Worm (Caenorhabditis elegans) whole organism, mixed stage, embryonic: ENCODE data around the gene fipr-11.
A peak's percentile ranks its signal among the peaks of the same experiment; 100 is the strongest.

ENCODE experiments used
- M03D4.4 ChIP-seq: sonication (generic microtip); optimal IDR thresholded peaks from 2 replicates; lab custom pipeline; 2017; ENCODE audit warnings: mild to moderate bottlenecking, missing genetic modification characterization, missing compliant biosample characterization
- blmp-1 ChIP-seq: fragments of 150-350 bp; optimal IDR thresholded peaks from 2 replicates; lab custom pipeline; 2014; ENCODE audit warnings: missing biosample characterization, missing genetic modification characterization
- ceh-43 ChIP-seq: fragments of 200-800 bp; sonication (Bioruptor generic); optimal IDR thresholded peaks from 2 replicates; lab custom pipeline; 2018; ENCODE audit warnings: mild to moderate bottlenecking, missing genetic modification characterization, moderate library complexity, missing compliant biosample characterization
- ceh-83 ChIP-seq: fragments of 200-800 bp; sonication (Bioruptor generic); optimal IDR thresholded peaks from 2 replicates; lab custom pipeline; 2018; ENCODE audit warnings: mild to moderate bottlenecking, missing genetic modification characterization, missing compliant biosample characterization
- cnd-1 ChIP-seq: fragments of 200-800 bp; sonication (Bioruptor generic); optimal IDR thresholded peaks from 2 replicates; lab custom pipeline; 2018; ENCODE audit warnings: mild to moderate bottlenecking, missing genetic modification characterization, missing compliant biosample characterization
- drap-1 ChIP-seq: fragments of 200-800 bp; sonication (Bioruptor generic); optimal IDR thresholded peaks from 3 replicates; lab custom pipeline; 2018; ENCODE audit warnings: mild to moderate bottlenecking, missing genetic modification characterization, missing compliant biosample characterization
- elt-1 ChIP-seq: sonication (generic microtip); optimal IDR thresholded peaks from 2 replicates; lab custom pipeline; 2017; ENCODE audit warnings: missing genetic modification characterization, mild to moderate bottlenecking, missing compliant biosample characterization, antibody characterized with exemption, moderate library complexity, borderline replicate concordance; ENCODE audit not compliant: insufficient read depth
- elt-3 ChIP-seq: fragments of 150-350 bp; optimal IDR thresholded peaks from 2 replicates; lab custom pipeline; 2014; ENCODE audit warnings: missing biosample characterization, missing genetic modification characterization
- flh-1 ChIP-seq: fragments of 200-800 bp; sonication (Bioruptor generic); optimal IDR thresholded peaks from 2 replicates; lab custom pipeline; 2018; ENCODE audit warnings: mild to moderate bottlenecking, missing genetic modification characterization, moderate library complexity, missing compliant biosample characterization
- ham-2 ChIP-seq: fragments of 200-800 bp; sonication (Bioruptor generic); optimal IDR thresholded peaks from 2 replicates; lab custom pipeline; 2018; ENCODE audit warnings: mild to moderate bottlenecking, missing genetic modification characterization, missing compliant biosample characterization
- hlh-1 ChIP-seq: fragments of 150-350 bp; optimal IDR thresholded peaks from 2 replicates; lab custom pipeline; 2014; ENCODE audit warnings: missing biosample characterization, missing genetic modification reagents, missing genetic modification characterization
- lin-13 ChIP-seq: fragments of 150-350 bp; optimal IDR thresholded peaks from 2 replicates; lab custom pipeline; 2014; ENCODE audit warnings: missing biosample characterization, missing genetic modification characterization
- lin-32 ChIP-seq: fragments of 200-800 bp; sonication (Bioruptor generic); optimal IDR thresholded peaks from 2 replicates; lab custom pipeline; 2018; ENCODE audit warnings: mild to moderate bottlenecking, missing genetic modification characterization, missing compliant biosample characterization
- lsy-2 ChIP-seq: fragments of 150-350 bp; optimal IDR thresholded peaks from 2 replicates; lab custom pipeline; 2014; ENCODE audit warnings: missing biosample characterization, missing genetic modification characterization
- mab-5 ChIP-seq: fragments of 150-350 bp; optimal IDR thresholded peaks from 2 replicates; lab custom pipeline; 2014; ENCODE audit warnings: missing biosample characterization, missing genetic modification characterization
- mep-1 ChIP-seq: fragments of 150-350 bp; optimal IDR thresholded peaks from 2 replicates; lab custom pipeline; 2017; ENCODE audit warnings: missing biosample characterization, missing genetic modification reagents, missing genetic modification characterization, inconsistent platforms
- mls-2 ChIP-seq: sonication (generic microtip); optimal IDR thresholded peaks from 2 replicates; lab custom pipeline; 2016; ENCODE audit warnings: mild to moderate bottlenecking, missing genetic modification characterization, moderate library complexity, missing compliant biosample characterization
- nhr-12 ChIP-seq: fragments of 150-350 bp; optimal IDR thresholded peaks from 2 replicates; lab custom pipeline; 2014; ENCODE audit warnings: missing biosample characterization, missing genetic modification characterization
- nhr-2 ChIP-seq: fragments of 150-350 bp; optimal IDR thresholded peaks from 2 replicates; lab custom pipeline; 2014; ENCODE audit warnings: missing biosample characterization, missing genetic modification characterization
- nhr-237 ChIP-seq: fragments of 150-350 bp; optimal IDR thresholded peaks from 2 replicates; lab custom pipeline; 2014; ENCODE audit warnings: missing biosample characterization, missing genetic modification characterization
- nhr-28 ChIP-seq: fragments of 150-350 bp; optimal IDR thresholded peaks from 2 replicates; lab custom pipeline; 2014; ENCODE audit warnings: missing biosample characterization, missing genetic modification characterization
- nhr-76 ChIP-seq: sonication (generic microtip); optimal IDR thresholded peaks from 2 replicates; lab custom pipeline; 2017; ENCODE audit warnings: missing biosample characterization, missing genetic modification characterization
- pha-4 ChIP-seq: fragments of 150-350 bp; optimal IDR thresholded peaks from 2 replicates; lab custom pipeline; 2018; ENCODE audit warnings: missing biosample characterization, missing genetic modification reagents, missing genetic modification characterization
- sem-2 ChIP-seq: fragments of 200-800 bp; sonication (Bioruptor generic); optimal IDR thresholded peaks from 2 replicates; lab custom pipeline; 2018; ENCODE audit warnings: mild to moderate bottlenecking, missing genetic modification characterization, missing compliant biosample characterization
- snpc-4 ChIP-seq: fragments of 150-350 bp; optimal IDR thresholded peaks from 2 replicates; lab custom pipeline; 2014; ENCODE audit warnings: missing biosample characterization, missing genetic modification characterization
- sptf-1 ChIP-seq: sonication (generic microtip); optimal IDR thresholded peaks from 2 replicates; lab custom pipeline; 2017; ENCODE audit warnings: mild to moderate bottlenecking, missing genetic modification characterization, moderate library complexity, missing compliant biosample characterization
- tbx-8 ChIP-seq: fragments of 200-800 bp; sonication (Bioruptor generic); optimal IDR thresholded peaks from 2 replicates; lab custom pipeline; 2018; ENCODE audit warnings: mild to moderate bottlenecking, missing genetic modification characterization, moderate library complexity, missing compliant biosample characterization
- unc-120 ChIP-seq: sonication (generic microtip); optimal IDR thresholded peaks from 2 replicates; lab custom pipeline; 2017; ENCODE audit warnings: missing genetic modification characterization, missing compliant biosample characterization; ENCODE audit not compliant: poor library complexity, severe bottlenecking
- unc-39 ChIP-seq: fragments of 150-350 bp; optimal IDR thresholded peaks from 2 replicates; lab custom pipeline; 2014; ENCODE audit warnings: missing biosample characterization, missing genetic modification characterization
- unc-62 ChIP-seq: fragments of 150-350 bp; optimal IDR thresholded peaks from 2 replicates; lab custom pipeline; 2014; ENCODE audit warnings: missing biosample characterization, missing genetic modification reagents, missing genetic modification characterization

The fipr-11 gene

DNA sequence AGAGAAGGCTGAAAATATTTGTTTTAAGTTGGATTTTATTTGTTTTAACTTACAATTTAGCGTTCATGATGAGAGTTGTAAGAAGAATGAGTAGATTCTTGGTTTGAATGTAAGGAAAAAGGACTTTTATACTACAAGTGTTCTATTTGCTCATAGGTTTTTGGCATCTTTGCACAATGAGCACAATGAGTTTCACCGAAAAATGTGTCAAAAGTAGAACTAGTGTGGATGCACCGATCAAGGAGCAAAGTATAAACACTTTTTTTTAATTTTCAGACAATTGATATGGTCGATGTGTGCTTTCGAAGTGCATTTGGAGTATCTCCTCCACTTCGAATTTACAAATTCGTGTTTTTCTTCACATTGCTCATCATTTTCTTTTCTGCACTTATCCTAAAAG, at the start of gene fipr-11:
TSS of gene fipr-11 (minus strand) at position 101 of the 400 bp plus-strand sequence.
- no peak for TF ChIP-seq sem-2 (GFP tag; lab: Kevin White, UChicago)

ce11 chrV:9952396-9952795, 46.4 kb upstream of the fipr-11 start, which contains the start of gene mam-5:
TSS of gene mam-5 (plus strand) at chrV:9952699.
- no peak for TF ChIP-seq ham-2 (GFP tag; lab: Kevin White, UChicago)
- TF ChIP-seq blmp-1 (tag; lab: Kevin White, UChicago): peak; percentile 56
- TF ChIP-seq mep-1 (tag; lab: Kevin White, UChicago): no peak
- TF ChIP-seq tbx-8: no peak
- no peak for TF ChIP-seq unc-120
- TF ChIP-seq, all 35 proteins: peak for 1

- TF ChIP-seq elt-3 (tag; lab: Kevin White, UChicago) (no peak), nhr-12 (tag; lab: Kevin White, UChicago) (no peak), lin-13 (tag; lab: Kevin White, UChicago) (no peak), lsy-2 (tag; lab: Kevin White, UChicago) (no peak), mab-5 (no peak), blmp-1 (tag; lab: Kevin White, UChicago) (no peak), nhr-237 (no peak), M03D4.4 (tag; lab: Kevin White, UChicago) (no peak), cnd-1 (tag; lab: Kevin White, UChicago) (no peak), nhr-28 (tag; lab: Kevin White, UChicago) (no peak), sem-2 (GFP tag; lab: Kevin White, UChicago) (no peak), unc-62 (GFP tag; lab: Kevin White, UChicago) (no peak), ceh-43 (GFP tag; lab: Kevin White, UChicago) (no peak), ceh-83 (GFP tag; lab: Kevin White, UChicago) (no peak), lin-32 (GFP tag; lab: Kevin White, UChicago) (no peak), snpc-4 (tag; lab: Kevin White, UChicago) (no peak), sptf-1 (tag; lab: Kevin White, UChicago) (no peak), hlh-1 (tag; lab: Kevin White, UChicago) (no peak), nhr-76 (tag; lab: Kevin White, UChicago) (no peak), pha-4 (tag; lab: Kevin White, UChicago) (no peak)
Measured at ce11 chrV:9950861-9951260, 44.8 kb upstream of the fipr-11 start, which contains the start of gene ttr-46. TSS of gene ttr-46 (plus strand) at chrV:9951233.

DNA sequence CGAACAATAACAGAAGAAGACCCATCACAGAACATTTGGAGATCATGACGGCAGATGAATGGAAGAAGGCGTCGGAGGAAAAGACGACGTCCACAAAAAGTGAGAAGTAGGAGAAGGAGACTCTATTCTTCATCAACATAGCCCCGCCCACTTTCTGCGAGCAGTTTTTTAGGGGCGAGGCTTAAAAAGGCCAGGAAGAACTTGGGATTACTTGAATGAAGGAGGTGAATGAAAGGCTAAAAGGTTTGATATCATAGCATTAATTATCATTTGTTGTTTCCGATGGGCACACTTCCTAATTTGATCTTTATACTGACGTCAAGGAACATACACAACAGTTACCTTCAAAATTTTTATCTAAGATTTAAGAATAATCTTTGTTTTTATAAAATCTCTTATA, 42.8 kb upstream of the fipr-11 start, which contains the start of gene nlp-58:
TSS of gene nlp-58 (minus strand) at position 101 of the 400 bp plus-strand sequence.
- TF ChIP-seq lin-32 (GFP tag; lab: Kevin White, UChicago) (no peak), mab-5 (no peak), nhr-76 (tag; lab: Kevin White, UChicago) (no peak), unc-39 (tag; lab: Kevin White, UChicago) (no peak)

- no peak for TF ChIP-seq lsy-2 (tag; lab: Kevin White, UChicago)
- TF ChIP-seq lin-13 (tag; lab: Kevin White, UChicago): no peak
- no peak for TF ChIP-seq ham-2 (GFP tag; lab: Kevin White, UChicago)
- no peak for TF ChIP-seq drap-1 (GFP tag; lab: Kevin White, UChicago)
- TF ChIP-seq nhr-2 (tag; lab: Kevin White, UChicago): no peak
- TF ChIP-seq tbx-8: no peak
- TF ChIP-seq flh-1 (GFP tag; lab: Kevin White, UChicago): no peak
- no peak for TF ChIP-seq sem-2 (GFP tag; lab: Kevin White, UChicago)
- TF ChIP-seq pha-4 (tag; lab: Kevin White, UChicago): no peak
- no peak for TF ChIP-seq unc-62 (GFP tag; lab: Kevin White, UChicago)
- no peak for TF ChIP-seq mep-1 (tag; lab: Kevin White, UChicago)
- no peak for TF ChIP-seq unc-120
- no peak for TF ChIP-seq elt-1
- TF ChIP-seq mls-2 (tag; lab: Kevin White, UChicago): no peak
- no peak for TF ChIP-seq M03D4.4 (tag; lab: Kevin White, UChicago)
- TF ChIP-seq, all 35 proteins: peak for 0
Measured at ce11 chrV:9944093-9944492, 38.1 kb upstream of the fipr-11 start, which contains the start of gene sre-28. TSS of gene sre-28 (plus strand) at chrV:9944393.
